Worm (Caenorhabditis elegans) whole organism, L4/young adult: ENCODE results near the gene zim-3.

Experiments
- W03F9.2 ChIP-seq: fragments of 150-350 bp; optimal IDR thresholded peaks from 2 replicates; lab custom pipeline; 2014; ENCODE audit warnings: missing biosample characterization, missing genetic modification characterization
- dao-5 ChIP-seq: sonication (generic microtip); optimal IDR thresholded peaks from 2 replicates; lab custom pipeline; 2016; ENCODE audit warnings: missing genotype, missing genetic modification characterization, moderate library complexity, missing compliant biosample characterization
- him-1 ChIP-seq: sonication (generic microtip); optimal IDR thresholded peaks from 2 replicates; lab custom pipeline; 2016; ENCODE audit warnings: missing genotype, missing genetic modification reagents, missing genetic modification characterization, missing compliant biosample characterization

zim-3 gene

DNA sequence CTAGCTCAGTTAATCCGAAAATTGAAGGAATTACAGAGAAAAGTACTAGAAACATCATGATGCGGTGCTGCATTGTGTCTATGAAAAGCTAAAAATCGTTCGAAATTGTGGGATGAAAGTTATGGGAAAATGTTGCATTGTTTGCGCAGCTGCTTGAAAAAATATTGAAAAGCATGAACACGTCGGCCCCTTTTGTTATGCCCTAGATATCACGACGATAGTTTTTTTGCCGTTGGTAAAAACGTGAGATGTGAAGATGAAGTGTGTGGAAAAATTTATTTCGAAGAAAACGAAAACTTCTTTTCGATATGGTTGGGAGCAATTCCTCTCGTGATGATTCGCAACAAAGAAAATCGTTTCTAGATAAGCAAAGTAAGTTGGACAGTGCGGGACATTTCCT lies 32.1 kb downstream of the zim-3 start, which contains the start of the genes C43F9.5 and nkb-2:
TSS of gene C43F9.5 (minus strand) at position 101 of the 400 bp plus-strand sequence.
TSS of gene nkb-2 (plus strand) at position 277 of the 400 bp plus-strand sequence.
- TF ChIP-seq W03F9.2 (tag; lab: Kevin White, UChicago) (no peak), dao-5 (tag; lab: Kevin White, UChicago) (no peak), him-1 (tag; lab: Kevin White, UChicago) (no peak)

DNA sequence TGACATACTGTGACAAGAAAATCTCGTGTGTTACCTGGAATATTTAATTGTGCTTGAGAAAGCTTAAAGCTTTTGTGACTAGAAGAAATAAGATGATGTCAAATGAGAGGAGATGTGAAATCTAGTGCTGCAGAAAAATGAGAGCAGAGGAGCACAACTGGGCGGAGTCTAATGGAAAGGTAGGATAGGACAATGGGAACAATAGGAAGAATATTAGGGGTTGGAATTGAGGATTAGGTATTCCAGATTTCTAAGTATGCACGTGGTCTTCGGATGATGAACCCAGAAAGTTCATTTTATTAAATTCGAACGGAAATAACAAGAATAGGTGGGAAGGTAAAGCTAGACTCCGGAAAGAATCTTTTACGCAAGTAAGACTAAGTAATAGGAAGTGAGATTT lies 35.1 kb downstream of the zim-3 start, which contains the start of gene C43F9.7:
TSS of gene C43F9.7 (minus strand) at position 101 of the 400 bp plus-strand sequence.
- TF ChIP-seq W03F9.2 (tag; lab: Kevin White, UChicago) (no peak), dao-5 (tag; lab: Kevin White, UChicago) (no peak), him-1 (tag; lab: Kevin White, UChicago) (no peak)

DNA sequence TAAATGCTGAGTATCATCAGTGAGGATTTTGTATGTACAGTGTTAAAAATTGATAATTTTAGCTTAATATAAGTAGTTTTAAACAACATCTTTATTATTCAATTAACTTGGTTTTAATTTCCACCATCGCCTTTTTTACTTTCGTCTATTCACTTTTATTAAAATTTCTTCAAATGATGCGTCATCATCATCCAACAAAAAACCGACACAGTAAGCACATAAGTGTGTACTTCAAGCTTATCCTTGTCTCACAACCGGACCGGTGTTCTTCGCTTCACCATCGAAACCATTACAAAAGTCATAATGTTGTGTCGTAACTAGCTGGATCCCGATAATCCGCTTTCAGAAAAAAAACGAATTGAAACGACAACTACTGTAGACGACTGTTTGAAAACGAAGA lies 38.0 kb downstream of the zim-3 start, which contains the start of gene C43F9.11:
TSS of gene C43F9.11 (plus strand) at position 301 of the 400 bp plus-strand sequence.
- TF ChIP-seq dao-5 (tag; lab: Kevin White, UChicago), result no peak
- TF ChIP-seq him-1 (tag; lab: Kevin White, UChicago), result no peak
- no peak for TF ChIP-seq W03F9.2 (tag; lab: Kevin White, UChicago)

DNA sequence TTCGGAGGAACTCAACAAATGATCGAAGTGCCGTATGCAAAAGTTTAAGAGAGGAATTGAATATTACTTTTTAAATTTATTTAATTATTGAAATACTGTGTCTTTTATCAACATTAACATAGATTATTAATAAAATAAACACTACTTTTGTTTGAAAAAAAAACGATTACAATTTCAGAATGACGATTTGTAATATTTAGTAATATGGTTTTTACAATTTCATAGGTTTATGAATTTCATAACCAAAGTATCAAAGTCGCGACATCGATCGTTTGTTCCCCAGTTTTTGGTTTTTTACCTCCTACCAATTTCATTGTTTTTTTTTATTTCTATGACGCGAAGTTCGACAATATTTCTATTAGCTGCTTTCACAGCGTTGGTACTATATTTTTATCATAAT lies 41.5 kb downstream of the zim-3 start, which contains the start of gene R09H10.1:
TSS of gene R09H10.1 (plus strand) at position 301 of the 400 bp plus-strand sequence.
- TF ChIP-seq W03F9.2 (tag; lab: Kevin White, UChicago), result no peak
- no peak for TF ChIP-seq him-1 (tag; lab: Kevin White, UChicago)
- TF ChIP-seq dao-5 (tag; lab: Kevin White, UChicago), result no peak

DNA sequence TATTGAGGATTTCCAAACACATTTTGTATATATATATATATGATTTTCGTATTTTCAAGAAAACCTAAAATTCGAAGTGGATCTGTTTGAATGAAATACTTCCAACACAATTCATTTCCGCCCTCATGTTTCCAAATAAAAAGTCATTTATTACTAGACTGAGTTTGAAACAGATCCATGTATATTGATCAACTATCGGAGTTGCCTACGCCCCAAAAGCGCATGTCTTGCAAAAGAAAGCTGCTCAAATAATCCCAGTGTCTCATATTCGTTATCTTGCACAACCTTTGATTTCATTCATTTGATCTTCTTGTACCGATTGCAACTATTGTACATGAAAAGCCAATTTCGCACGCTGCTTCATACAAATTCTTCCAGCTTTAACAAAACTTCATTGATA lies 44.1 kb downstream of the zim-3 start, which contains the start of gene R09H10.2:
TSS of gene R09H10.2 (plus strand) at position 301 of the 400 bp plus-strand sequence.
- no peak for TF ChIP-seq W03F9.2 (tag; lab: Kevin White, UChicago)
- no peak for TF ChIP-seq him-1 (tag; lab: Kevin White, UChicago)
- TF ChIP-seq dao-5 (tag; lab: Kevin White, UChicago), result no peak

DNA sequence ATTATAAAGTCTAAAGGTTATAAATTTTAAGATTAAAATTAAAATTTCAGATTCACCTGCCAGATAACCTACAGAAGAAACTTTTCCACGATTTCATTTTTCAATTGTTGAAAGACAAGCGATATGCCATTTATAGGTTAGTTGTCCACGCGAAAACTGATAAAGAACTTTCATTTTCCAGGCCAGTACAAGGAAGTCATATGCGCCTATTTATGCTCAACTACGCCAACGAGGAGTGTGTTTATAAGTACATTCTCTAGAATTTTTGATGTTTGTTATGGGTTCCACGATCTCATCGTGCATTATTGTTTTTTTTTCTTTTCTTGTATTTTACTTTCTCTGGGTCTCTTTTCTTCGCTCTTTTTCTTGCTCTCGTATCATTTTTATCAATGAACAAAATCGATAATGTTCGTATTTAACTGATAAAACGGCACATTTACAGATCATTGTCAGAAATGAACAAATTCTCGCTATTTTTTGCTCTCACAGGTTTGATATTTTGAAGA lies 48.1 kb downstream of the zim-3 start, which contains the start of gene R09H10.3:
TSS of gene R09H10.3 (plus strand) at position 456 of the 506 bp plus-strand sequence.
- TF ChIP-seq W03F9.2 (tag; lab: Kevin White, UChicago) (no peak), him-1 (tag; lab: Kevin White, UChicago) (no peak), dao-5 (tag; lab: Kevin White, UChicago) (no peak)

DNA sequence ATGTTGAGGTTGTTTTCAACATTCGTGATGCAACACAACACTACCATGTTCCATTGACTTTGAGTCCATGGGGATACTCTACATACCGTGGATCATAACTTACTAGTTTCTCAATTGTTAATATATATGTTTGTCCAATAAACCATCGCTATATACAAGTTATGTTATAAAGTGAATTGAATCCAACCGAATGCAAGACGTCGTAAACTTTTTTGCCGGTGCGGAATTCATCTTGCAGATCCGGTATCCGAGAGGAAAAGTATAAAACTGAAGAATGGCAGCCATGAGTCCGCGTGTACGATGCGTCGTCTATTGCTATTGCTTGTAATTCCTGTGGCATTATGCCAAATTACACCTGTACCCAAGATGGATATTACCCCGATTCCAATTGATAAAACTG lies 49.8 kb downstream of the zim-3 start, which contains the start of gene R09H10.6:
TSS of gene R09H10.6 (plus strand) at position 301 of the 400 bp plus-strand sequence.
- TF ChIP-seq him-1 (tag; lab: Kevin White, UChicago) (no peak), W03F9.2 (tag; lab: Kevin White, UChicago) (no peak), dao-5 (tag; lab: Kevin White, UChicago) (no peak)

DNA sequence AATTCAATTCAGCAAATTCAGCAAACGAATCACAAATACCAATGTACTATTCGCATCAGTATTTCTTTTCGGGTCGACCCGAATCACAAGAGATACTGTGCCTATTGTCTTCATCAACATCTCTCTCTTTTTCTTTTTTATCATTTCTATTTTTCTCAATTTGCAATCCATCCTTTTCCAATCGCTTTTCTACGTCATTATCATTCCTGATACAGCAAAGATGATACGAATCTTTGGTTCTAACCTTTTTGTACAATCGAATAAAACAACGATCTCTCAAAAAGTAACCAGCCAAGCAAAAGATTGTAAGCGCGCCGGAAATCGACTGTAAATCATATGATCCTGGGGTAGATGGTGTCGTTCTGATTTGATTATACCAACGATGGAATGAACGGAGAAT lies 51.4 kb downstream of the zim-3 start:
- TF ChIP-seq W03F9.2 (tag; lab: Kevin White, UChicago) (no peak), dao-5 (tag; lab: Kevin White, UChicago) (no peak), him-1 (tag; lab: Kevin White, UChicago) (no peak)
